Fruit fly (Drosophila melanogaster): ENCODE data around the gene ND-ACP.

DNA sequence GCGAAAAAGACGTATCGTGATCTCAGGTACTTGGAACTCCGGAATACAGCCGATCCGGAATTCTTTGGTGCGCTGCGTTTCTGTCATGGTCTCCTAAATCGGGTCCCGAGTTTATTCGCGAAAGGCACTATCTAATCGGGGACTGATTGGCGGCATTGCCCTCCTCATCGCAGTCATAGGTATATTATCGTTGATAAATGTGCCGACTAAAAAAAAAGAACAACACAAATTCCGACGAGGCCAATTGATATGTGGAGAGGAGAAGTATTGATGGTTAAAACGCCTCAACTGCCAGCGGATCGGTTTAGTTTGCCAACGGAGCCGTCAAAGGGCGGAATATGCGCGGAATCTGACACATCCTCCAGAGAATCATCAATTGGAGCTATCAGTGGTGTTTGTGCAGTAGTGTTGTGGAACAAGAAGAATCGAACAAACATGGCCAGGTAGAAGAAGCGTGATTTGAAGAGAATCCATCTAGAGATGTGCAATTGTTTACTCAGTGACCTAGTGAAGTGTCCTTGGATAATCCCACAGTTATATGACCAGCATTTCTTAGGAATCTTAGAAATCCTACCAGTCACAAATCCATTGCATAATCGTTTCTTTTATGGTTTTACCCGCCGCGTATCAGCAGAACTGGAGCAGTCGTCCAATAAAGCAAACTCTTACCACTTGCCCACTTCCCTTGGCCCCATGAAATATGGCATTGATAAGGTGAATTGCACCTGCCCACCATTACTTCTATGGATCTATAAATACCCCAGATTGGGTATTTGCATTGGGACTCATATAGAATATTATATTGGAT, 4.7 kb upstream of the ND-ACP start:
- TF ChIP-seq CG10669 (GFP tag; optimal IDR thresholded peaks at IDR 0.05) (no peak), vri (GFP tag; optimal IDR thresholded peaks at IDR 0.05) (peak; percentile 97)

Measured in whole organism, prepupa.